Worm (Caenorhabditis elegans) whole organism, L4 larva: ENCODE measurements around the gene ZK1248.19.
A peak's percentile ranks its signal among the peaks of the same experiment; 100 is the strongest.

Source experiments
- F10B5.3 ChIP-seq: sonication (generic microtip); optimal IDR thresholded peaks from 2 replicates; lab custom pipeline; 2016; ENCODE audit warnings: mild to moderate bottlenecking, missing genetic modification characterization, missing compliant biosample characterization
- F44E2.7 ChIP-seq: fragments of 200-800 bp; sonication (Bioruptor generic); IDR thresholded peaks from 2 replicates; pipeline ENCODE4 v2.1.2; 2022; ENCODE audit warnings: missing genetic modification characterization, missing compliant biosample characterization
- R02D3.7 ChIP-seq: fragments of 150-350 bp; sonication (generic microtip); optimal IDR thresholded peaks from 3 replicates; lab custom pipeline; 2014; ENCODE audit warnings: missing biosample characterization, missing genetic modification characterization
- T20F7.1 ChIP-seq: fragments of 200-800 bp; sonication (Bioruptor generic); optimal IDR thresholded peaks from 2 replicates; lab custom pipeline; 2018; ENCODE audit warnings: mild to moderate bottlenecking, missing genetic modification characterization, missing compliant biosample characterization
- T26A8.4 ChIP-seq: fragments of 200-800 bp; sonication (Bioruptor generic); IDR thresholded peaks from 2 replicates; pipeline ENCODE4 v1.3.6; 2022; ENCODE audit warnings: missing genetic modification characterization, missing compliant biosample characterization
- Y75B8A.6 ChIP-seq: fragments of 200-800 bp; sonication (Bioruptor generic); IDR thresholded peaks from 2 replicates; pipeline ENCODE4 v1.3.6; 2022; ENCODE audit warnings: missing genetic modification reagents, missing genetic modification characterization, missing compliant biosample characterization
- arid-1 ChIP-seq: fragments of 200-800 bp; sonication (Bioruptor generic); conservative IDR thresholded peaks from 2 replicates; pipeline ENCODE4 v1.3.6; 2022; ENCODE audit warnings: missing genetic modification reagents, missing genetic modification characterization, missing compliant biosample characterization
- attf-4 ChIP-seq: sonication (generic microtip); optimal IDR thresholded peaks from 3 replicates; lab custom pipeline; 2017; ENCODE audit warnings: missing biosample characterization, missing genetic modification characterization
- ceh-20 ChIP-seq: fragments of 200-800 bp; sonication (Bioruptor generic); IDR thresholded peaks from 2 replicates; pipeline ENCODE4 v1.3.6; 2022; ENCODE audit warnings: missing genetic modification reagents, missing genetic modification characterization, missing compliant biosample characterization
- ceh-32 ChIP-seq: sonication (generic microtip); optimal IDR thresholded peaks from 2 replicates; lab custom pipeline; 2016; ENCODE audit warnings: mild to moderate bottlenecking, missing genetic modification characterization, missing compliant biosample characterization; ENCODE audit not compliant: poor library complexity
- ceh-44 ChIP-seq: fragments of 200-800 bp; sonication (Bioruptor generic); IDR thresholded peaks from 2 replicates; pipeline ENCODE4 v1.3.6; 2022; ENCODE audit warnings: missing genetic modification reagents, missing genetic modification characterization, missing compliant biosample characterization
- cey-2 ChIP-seq: sonication (generic microtip); optimal IDR thresholded peaks from 3 replicates; lab custom pipeline; 2017; ENCODE audit warnings: missing genetic modification characterization, mild to moderate bottlenecking, missing compliant biosample characterization, antibody characterized with exemption, borderline replicate concordance; ENCODE audit not compliant: insufficient read depth
- ctbp-1 ChIP-seq: fragments of 200-800 bp; sonication (Bioruptor generic); IDR thresholded peaks from 2 replicates; pipeline ENCODE4 v1.3.6; 2022; ENCODE audit warnings: missing genetic modification reagents, missing genetic modification characterization, missing compliant biosample characterization
- daf-16 ChIP-seq, 3 experiments: sonication (generic microtip); optimal IDR thresholded peaks; 2 replicates each; lab custom pipeline; 2016 to 2017; ENCODE audit warnings: missing genetic modification characterization in 3 of 3, missing genetic modification reagents in 3 of 3, mild to moderate bottlenecking in 2 of 3, missing compliant biosample characterization in 2 of 3, missing biosample characterization in 1 of 3, moderate library complexity in 1 of 3
- daf-19 ChIP-seq: fragments of 200-800 bp; sonication (Bioruptor generic); conservative IDR thresholded peaks from 2 replicates; pipeline ENCODE4 v1.3.6; 2022; ENCODE audit warnings: missing genetic modification characterization, missing compliant biosample characterization
- dmd-6 ChIP-seq: fragments of 200-800 bp; sonication (Bioruptor generic); IDR thresholded peaks from 2 replicates; pipeline ENCODE4 v1.3.6; 2022; ENCODE audit warnings: missing genetic modification reagents, missing genetic modification characterization, missing compliant biosample characterization
- dve-1 ChIP-seq: sonication (generic microtip); optimal IDR thresholded peaks from 2 replicates; lab custom pipeline; 2017; ENCODE audit warnings: antibody characterized with exemption, mild to moderate bottlenecking, missing genetic modification characterization, missing compliant biosample characterization; ENCODE audit not compliant: insufficient read depth
- hif-1 ChIP-seq, 2 experiments: sonication (generic microtip); optimal IDR thresholded peaks; 2 replicates each; lab custom pipeline; 2016 to 2017; ENCODE audit warnings: missing compliant biosample characterization in 2 of 2, missing genetic modification characterization in 2 of 2, missing genetic modification reagents in 2 of 2, missing genotype in 2 of 2, mild to moderate bottlenecking in 1 of 2
- hlh-11 ChIP-seq: fragments of 200-800 bp; sonication (Bioruptor generic); optimal IDR thresholded peaks from 2 replicates; lab custom pipeline; 2018; ENCODE audit warnings: mild to moderate bottlenecking, missing genetic modification characterization, missing compliant biosample characterization
- lim-7 ChIP-seq: fragments of 200-800 bp; sonication (Bioruptor generic); IDR thresholded peaks from 2 replicates; pipeline ENCODE4 v1.3.6; 2022; ENCODE audit warnings: missing genetic modification characterization, missing compliant biosample characterization
- lin-1 ChIP-seq: fragments of 200-800 bp; sonication (Bioruptor generic); IDR thresholded peaks from 2 replicates; pipeline ENCODE4 v1.3.6; 2022; ENCODE audit warnings: missing genetic modification reagents, missing genetic modification characterization, missing compliant biosample characterization
- lin-38 ChIP-seq: fragments of 200-800 bp; sonication (Bioruptor generic); IDR thresholded peaks from 2 replicates; pipeline ENCODE4 v1.3.6; 2022; ENCODE audit warnings: missing genetic modification reagents, missing genetic modification characterization, missing compliant biosample characterization
- lin-39 ChIP-seq: fragments of 150-350 bp; optimal IDR thresholded peaks from 2 replicates; lab custom pipeline; 2014; ENCODE audit warnings: missing biosample characterization, missing genetic modification reagents, missing genetic modification characterization
- madf-9 ChIP-seq: fragments of 200-800 bp; sonication (Bioruptor generic); conservative IDR thresholded peaks from 2 replicates; pipeline ENCODE4 v1.3.6; 2022; ENCODE audit warnings: missing genetic modification reagents, missing genetic modification characterization, missing compliant biosample characterization
- mep-1 ChIP-seq: fragments of 150-350 bp; sonication (generic microtip); optimal IDR thresholded peaks from 3 replicates; lab custom pipeline; 2014; ENCODE audit warnings: missing biosample characterization, missing genetic modification characterization
- mxl-2 ChIP-seq: fragments of 200-800 bp; sonication (Bioruptor generic); conservative IDR thresholded peaks from 2 replicates; pipeline ENCODE4 v1.3.6; 2022; ENCODE audit warnings: missing genetic modification reagents, missing genetic modification characterization, missing compliant biosample characterization
- mxl-3 ChIP-seq: fragments of 200-800 bp; sonication (Bioruptor generic); optimal IDR thresholded peaks from 2 replicates; lab custom pipeline; 2018; ENCODE audit warnings: mild to moderate bottlenecking, missing genetic modification characterization, missing compliant biosample characterization
- nhr-28 ChIP-seq: fragments of 150-350 bp; optimal IDR thresholded peaks from 2 replicates; lab custom pipeline; 2014; ENCODE audit warnings: missing biosample characterization, missing genetic modification characterization
- nhr-41 ChIP-seq: fragments of 200-800 bp; sonication (Bioruptor generic); IDR thresholded peaks from 2 replicates; pipeline ENCODE4 v1.3.6; 2022; ENCODE audit warnings: missing genetic modification reagents, missing genetic modification characterization, missing compliant biosample characterization
- nhr-76 ChIP-seq: fragments of 150-350 bp; optimal IDR thresholded peaks from 2 replicates; lab custom pipeline; 2014; ENCODE audit warnings: missing biosample characterization, missing genetic modification characterization
- php-3 ChIP-seq: fragments of 200-800 bp; sonication (Bioruptor generic); IDR thresholded peaks from 2 replicates; pipeline ENCODE4 v1.3.6; 2022; ENCODE audit warnings: missing genetic modification reagents, missing genetic modification characterization, missing compliant biosample characterization
- pqm-1 ChIP-seq: sonication (generic microtip); optimal IDR thresholded peaks from 2 replicates; lab custom pipeline; 2017; ENCODE audit warnings: missing biosample characterization, missing genetic modification characterization
- rbr-2 ChIP-seq: sonication (generic microtip); optimal IDR thresholded peaks from 2 replicates; lab custom pipeline; 2016; ENCODE audit warnings: missing genotype, missing genetic modification characterization, missing compliant biosample characterization
- saeg-2 ChIP-seq: fragments of 200-800 bp; sonication (Bioruptor generic); IDR thresholded peaks from 2 replicates; pipeline ENCODE4 v1.3.6; 2022; ENCODE audit warnings: missing genetic modification reagents, missing genetic modification characterization, missing compliant biosample characterization
- snpc-1.2 ChIP-seq: fragments of 200-800 bp; sonication (Bioruptor generic); IDR thresholded peaks from 2 replicates; pipeline ENCODE4 v1.3.6; 2022; ENCODE audit warnings: missing genetic modification reagents, missing genetic modification characterization, missing compliant biosample characterization
- tra-1 ChIP-seq: fragments of 200-800 bp; sonication (Bioruptor generic); IDR thresholded peaks from 2 replicates; pipeline ENCODE4 v1.3.6; 2022; ENCODE audit warnings: missing genetic modification reagents, missing genetic modification characterization, missing compliant biosample characterization
- unc-62 ChIP-seq, 3 experiments: fragments of 150-350 bp in 1 of 3; sonication (generic microtip); optimal IDR thresholded peaks in 2 of 3; peaks in 1 of 3; 1 replicate in 1 of 3; 2 replicates in 2 of 3; lab custom pipeline; 2014 to 2017; ENCODE audit warnings: missing biosample characterization in 3 of 3, missing genetic modification characterization in 3 of 3, missing genetic modification reagents in 3 of 3, missing genotype in 1 of 3
- ztf-11 ChIP-seq: fragments of 150-350 bp; optimal IDR thresholded peaks from 2 replicates; lab custom pipeline; 2014; ENCODE audit warnings: missing biosample characterization, missing genetic modification characterization

The ZK1248.19 gene

ce11 chrII:5805303-5805702 lies 33.9 kb downstream of the ZK1248.19 start, which contains the start of gene K05F1.10 (continued):
- TF ChIP-seq T20F7.1 (GFP tag; lab: Kevin White, UChicago) (no peak), pqm-1 (tag; lab: Kevin White, UChicago) (peak; percentile 19), mxl-2 (GFP tag; lab: Robert Waterston, UW) (no peak), hlh-11 (tag; lab: Kevin White, UChicago) (peak; percentile 38), arid-1 (no peak), ctbp-1 (GFP tag; lab: Robert Waterston, UW) (no peak), madf-9 (no peak), ceh-20 (GFP tag; lab: Robert Waterston, UW) (no peak), nhr-76 (tag; lab: Kevin White, UChicago) (no peak), attf-4 (tag; lab: Kevin White, UChicago) (no peak), lin-1 (GFP tag; lab: Robert Waterston, UW) (no peak), R02D3.7 (tag; lab: Kevin White, UChicago) (no peak), nhr-28 (tag; lab: Kevin White, UChicago) (peak; percentile 23), ceh-44 (GFP tag; lab: Robert Waterston, UW) (no peak), mep-1 (tag; lab: Kevin White, UChicago) (no peak), T26A8.4 (no peak), snpc-1.2 (GFP tag; lab: Robert Waterston, UW) (no peak), dmd-6 (GFP tag; lab: Robert Waterston, UW) (peak; percentile 46), lin-38 (GFP tag; lab: Robert Waterston, UW) (no peak), Y75B8A.6 (no peak), daf-19 (no peak), nhr-41 (GFP tag; lab: Robert Waterston, UW) (no peak), php-3 (GFP tag; lab: Robert Waterston, UW) (peak; percentile 46; the same call in 1 of the 2 replicates), unc-62 (GFP tag; optimal IDR thresholded peaks at IDR 0.05 in 1 of 2; lab: Kevin White, UChicago) (no peak), unc-62 (tag; optimal IDR thresholded peaks at IDR 0.05; lab: Kevin White, UChicago) (no peak), mxl-3 (GFP tag; lab: Kevin White, UChicago) (no peak)

- no peak for TF ChIP-seq lim-7
- TF ChIP-seq F10B5.3 (tag; lab: Kevin White, UChicago), result no peak
- TF ChIP-seq ceh-20 (GFP tag; lab: Robert Waterston, UW), result peak; percentile 22; the same call in 1 of the 2 replicates
- no peak for TF ChIP-seq ceh-32 (tag; lab: Kevin White, UChicago)
- no peak for TF ChIP-seq ztf-11 (tag; lab: Kevin White, UChicago)
- peak; percentile 41 for TF ChIP-seq T20F7.1 (GFP tag; lab: Kevin White, UChicago)
- peak in 1 of 2 experiments; percentile 8 for TF ChIP-seq hif-1 (tag; optimal IDR thresholded peaks at IDR 0.05; lab: Kevin White, UChicago)
- TF ChIP-seq php-3 (GFP tag; lab: Robert Waterston, UW), result peak; percentile 96
- TF ChIP-seq pqm-1 (tag; lab: Kevin White, UChicago), result peak; percentile 9
- TF ChIP-seq lin-39 (tag; lab: Kevin White, UChicago), result no peak
- TF ChIP-seq dve-1 (tag; lab: Kevin White, UChicago), result peak; percentile 70
- peak; percentile 21 for TF ChIP-seq hlh-11 (tag; lab: Kevin White, UChicago)
- no peak for TF ChIP-seq F44E2.7 (GFP tag; lab: Robert Waterston, UW)
- no peak for TF ChIP-seq saeg-2 (GFP tag; lab: Robert Waterston, UW)
- no peak for TF ChIP-seq rbr-2 (tag; lab: Kevin White, UChicago)
- TF ChIP-seq cey-2 (tag; lab: Kevin White, UChicago), result no peak
- no peak for TF ChIP-seq tra-1 (GFP tag; lab: Robert Waterston, UW)
- no peak for TF ChIP-seq daf-16 (GFP tag; optimal IDR thresholded peaks at IDR 0.05; lab: Kevin White, UChicago)
- TF ChIP-seq daf-16 (tag; optimal IDR thresholded peaks at IDR 0.05; lab: Kevin White, UChicago), result peak; percentile 72
Observed at ce11 chrII:5804288-5804687, 34.9 kb downstream of the ZK1248.19 start.
